Worm (Caenorhabditis elegans) whole organism, dauer: Measurements from ENCODE around the gene str-175.

Experiments
- unc-62 ChIP-seq: sonication (generic microtip); optimal IDR thresholded peaks from 2 replicates; lab custom pipeline; 2017; ENCODE audit warnings: missing biosample characterization, missing genetic modification reagents, missing genetic modification characterization

Gene str-175

DNA sequence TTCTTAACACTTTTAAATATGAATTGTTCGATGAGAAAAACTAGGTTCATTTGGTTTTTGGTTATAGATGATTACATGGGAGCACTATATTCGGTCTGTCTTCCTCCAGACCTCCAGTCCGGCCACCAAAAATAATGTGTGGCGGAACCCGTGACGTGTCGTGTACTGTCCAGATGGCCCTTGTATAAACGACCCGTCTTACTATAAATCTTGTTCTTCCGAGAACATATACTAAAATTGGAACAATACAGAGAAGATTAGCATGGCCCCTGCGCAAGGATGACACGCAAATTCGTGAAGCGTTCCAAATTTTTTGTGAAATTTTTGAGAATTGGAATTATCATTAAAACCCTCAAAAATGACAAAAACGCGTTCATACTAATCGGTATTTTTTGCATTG lies 3.8 kb downstream of the str-175 start:
- TF ChIP-seq unc-62 (GFP tag; lab: Kevin White, UChicago) = no peak

DNA sequence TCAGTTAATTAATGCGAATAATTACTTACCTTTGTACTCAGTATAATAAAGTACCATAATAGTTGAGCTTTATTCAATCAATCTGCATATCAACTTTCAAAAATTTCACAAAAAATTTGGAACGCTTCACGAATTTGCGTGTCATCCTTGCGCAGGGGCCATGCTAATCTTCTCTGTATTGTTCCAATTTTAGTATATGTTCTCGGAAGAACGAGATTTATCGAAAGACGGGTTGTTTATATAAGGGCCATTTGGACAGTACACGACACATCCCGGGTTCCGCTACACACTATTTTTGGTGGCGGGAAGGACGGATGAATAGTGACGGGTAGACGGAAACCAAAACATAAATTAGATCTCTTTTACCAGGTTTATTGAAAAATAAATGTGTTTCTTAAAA lies 5.9 kb downstream of the str-175 start:
- TF ChIP-seq unc-62 (GFP tag; lab: Kevin White, UChicago) = no peak

DNA sequence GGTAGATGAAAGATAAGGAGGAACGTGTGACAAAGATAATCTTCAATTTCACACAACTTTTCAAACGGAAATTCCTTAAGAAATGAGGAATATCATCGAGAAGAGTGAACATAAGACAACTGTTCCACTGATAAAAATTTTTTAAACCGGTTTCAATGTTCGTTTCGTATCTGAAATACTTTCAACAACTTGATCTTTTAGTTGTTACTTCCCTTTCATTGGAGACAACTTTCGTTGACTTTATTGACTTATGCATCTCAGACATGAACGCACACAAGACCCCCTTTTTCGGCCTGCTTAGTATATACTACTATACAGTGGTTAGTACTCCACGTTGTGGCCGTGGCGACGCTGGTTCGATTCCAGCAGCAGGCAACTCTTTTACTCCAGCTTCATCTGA lies 9.0 kb downstream of the str-175 start, which contains the start of the genes Y17G9A.4 and str-173:
Y17G9A.4 (minus strand) TSS at position 101 of the 400 bp plus-strand sequence.
str-173 (plus strand) TSS at position 325 of the 400 bp plus-strand sequence.
- no peak for TF ChIP-seq unc-62 (GFP tag; lab: Kevin White, UChicago)

DNA sequence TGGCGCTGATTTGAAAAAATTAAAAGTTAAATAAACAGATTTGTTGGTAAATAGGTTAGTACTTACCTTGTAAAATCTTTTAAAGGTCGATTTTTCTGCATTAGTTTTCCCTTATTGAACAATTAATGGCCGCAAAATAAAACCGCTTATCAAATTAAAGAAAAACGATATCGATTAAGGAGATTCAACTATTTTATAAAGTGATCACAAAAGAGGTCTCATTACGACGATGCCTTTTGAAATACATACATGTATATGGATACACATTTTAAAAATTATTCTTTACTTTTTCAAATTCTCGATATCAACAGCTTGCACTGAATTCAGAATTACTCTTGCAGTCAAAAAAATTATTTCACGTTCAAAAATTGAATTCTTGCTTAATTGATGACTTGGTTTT lies 11.9 kb downstream of the str-175 start, which contains the start of gene Y17G9A.3:
Y17G9A.3 (minus strand) TSS at position 101 of the 400 bp plus-strand sequence.
- TF ChIP-seq unc-62 (GFP tag; lab: Kevin White, UChicago) = no peak

DNA sequence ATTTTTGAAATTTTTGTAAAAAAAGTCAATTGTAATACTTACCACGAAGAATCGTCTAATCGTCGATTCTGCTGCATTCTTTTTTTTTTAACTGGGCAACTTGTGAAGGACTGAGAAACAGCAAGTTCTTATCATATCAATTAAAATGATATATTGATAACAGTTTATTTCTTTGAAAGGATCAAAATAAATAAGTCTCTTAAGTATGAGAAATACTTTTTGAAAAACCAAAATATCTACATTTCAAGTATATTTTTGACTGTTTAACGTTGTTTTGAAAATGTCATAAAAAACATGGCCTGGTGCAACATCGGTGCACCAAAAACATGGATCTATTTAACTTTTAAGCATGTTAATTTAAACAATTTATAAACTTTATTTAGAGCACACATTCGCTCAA lies 14.3 kb downstream of the str-175 start, which contains the start of gene Y17G9A.2:
Y17G9A.2 (minus strand) TSS at position 101 of the 400 bp plus-strand sequence.
- no peak for TF ChIP-seq unc-62 (GFP tag; lab: Kevin White, UChicago)

DNA sequence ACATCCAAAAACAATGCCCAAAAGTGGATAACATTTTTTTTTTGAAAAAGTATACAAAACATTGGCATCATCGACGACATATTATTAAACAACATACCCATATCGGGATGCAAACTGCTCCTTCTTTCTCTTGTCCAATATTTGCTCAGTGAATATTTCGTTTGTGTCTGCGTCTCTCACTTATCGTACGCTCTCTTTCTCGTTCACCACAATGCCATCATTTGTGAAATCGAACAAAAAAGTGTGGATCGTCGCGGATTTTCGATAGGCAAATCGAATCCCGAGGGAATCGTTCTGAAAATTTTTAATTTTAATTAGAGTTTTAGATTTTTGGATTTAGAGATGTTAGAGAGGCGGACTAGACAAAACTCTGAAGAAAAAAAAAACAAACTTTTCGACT lies 23.7 kb downstream of the str-175 start, which contains the start of gene tat-2:
tat-2 (minus strand) TSS at position 101 of the 400 bp plus-strand sequence.
- TF ChIP-seq unc-62 (GFP tag; lab: Kevin White, UChicago) = no peak

DNA sequence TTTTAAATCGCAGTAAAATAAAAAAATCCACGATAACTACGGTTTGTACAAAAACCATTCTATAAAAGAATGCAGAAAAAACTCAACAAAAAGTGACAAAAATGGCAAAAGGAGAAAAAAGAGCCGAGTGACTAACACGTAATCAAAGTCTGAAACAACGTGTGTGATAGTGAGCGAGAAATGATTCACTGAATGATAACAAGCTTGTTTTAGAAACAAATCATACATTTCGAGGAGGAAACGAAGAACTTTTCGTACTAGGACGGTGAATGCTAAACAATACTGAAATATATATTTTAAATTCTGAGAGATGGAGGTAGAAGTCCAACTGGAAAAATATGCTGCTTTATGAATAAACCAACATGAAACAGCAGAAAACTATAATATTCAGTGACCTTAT lies 28.4 kb downstream of the str-175 start:
- no peak for TF ChIP-seq unc-62 (GFP tag; lab: Kevin White, UChicago)

DNA sequence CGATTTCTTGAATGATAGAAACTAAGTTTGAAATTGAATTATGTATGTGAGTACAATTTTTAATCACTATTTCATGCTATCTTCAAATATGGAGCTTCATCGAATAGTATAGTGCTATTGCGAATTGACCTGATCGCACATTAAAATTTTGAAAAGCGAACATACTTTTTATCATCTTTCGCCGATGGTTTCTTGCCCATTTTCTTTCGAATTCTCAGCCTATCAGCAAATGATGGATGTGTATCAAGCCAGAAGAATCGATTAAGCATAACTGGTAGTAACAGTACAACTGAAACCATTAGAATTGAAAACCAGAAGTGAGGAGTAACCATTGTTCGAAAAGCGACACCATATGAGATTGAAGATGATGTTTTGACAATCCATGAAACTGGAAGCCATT lies 40.8 kb downstream of the str-175 start:
- no peak for TF ChIP-seq unc-62 (GFP tag; lab: Kevin White, UChicago)

DNA sequence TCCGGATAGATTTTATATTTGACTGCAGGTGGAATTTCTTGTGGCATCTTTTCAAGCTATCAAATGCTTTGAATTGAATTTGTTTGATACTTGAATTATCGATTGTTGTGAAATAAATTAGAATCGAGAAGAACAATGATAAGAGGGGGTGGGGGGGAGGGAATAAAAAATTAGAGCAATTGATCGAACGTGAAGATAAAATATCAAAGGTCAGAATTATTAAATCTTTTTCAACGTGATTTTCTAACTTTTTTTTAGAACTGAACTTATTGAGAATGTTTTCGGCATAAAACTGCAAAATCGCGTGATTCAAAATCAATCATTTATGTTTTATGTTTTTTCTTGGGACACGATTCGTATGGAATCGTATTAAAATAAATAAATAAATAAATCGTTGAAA lies 43.2 kb downstream of the str-175 start, which contains the start of gene mpz-4:
mpz-4 (minus strand) TSS at position 101 of the 400 bp plus-strand sequence.
- TF ChIP-seq unc-62 (GFP tag; lab: Kevin White, UChicago) = no peak

DNA sequence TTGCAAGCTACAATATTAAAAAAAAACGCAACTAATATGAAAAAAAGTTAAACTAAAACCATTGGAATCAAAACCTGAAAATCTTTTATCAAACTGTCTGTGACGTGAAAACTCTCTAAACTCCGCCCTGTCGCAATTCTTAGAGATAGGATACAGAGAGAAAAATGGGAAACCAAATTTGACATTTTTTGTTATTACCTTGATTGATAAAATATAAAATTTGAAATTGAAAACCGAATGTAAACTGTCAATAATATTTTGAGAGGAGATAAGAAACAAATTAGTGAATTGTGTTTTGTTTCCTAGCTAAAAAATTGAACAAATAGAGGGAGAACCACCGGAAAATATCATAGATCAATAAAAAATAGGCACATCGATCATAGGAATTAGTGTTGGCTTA lies 48.6 kb downstream of the str-175 start:
- no peak for TF ChIP-seq unc-62 (GFP tag; lab: Kevin White, UChicago)

DNA sequence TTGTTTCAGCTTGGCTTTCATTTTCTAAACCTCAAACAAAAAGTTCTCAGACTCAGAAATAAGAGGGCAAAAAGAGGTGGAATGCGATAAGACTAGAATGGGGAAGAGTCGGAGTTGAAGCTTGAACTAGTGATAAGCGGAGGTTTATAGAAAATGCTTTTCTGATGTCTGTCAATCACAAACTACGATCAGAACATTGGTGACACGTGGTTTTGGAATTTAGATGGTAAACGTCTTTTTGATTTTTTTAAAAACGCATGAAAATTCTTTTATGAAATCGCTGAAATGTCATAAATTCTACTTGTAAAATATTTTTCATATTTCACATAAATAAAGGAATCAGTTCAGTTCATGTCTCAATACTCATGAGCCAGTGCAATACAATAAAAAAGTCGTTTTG lies 49.4 kb downstream of the str-175 start, which contains the start of gene H06H21.8:
H06H21.8 (minus strand) TSS at position 78 of the 400 bp plus-strand sequence.
- no peak for TF ChIP-seq unc-62 (GFP tag; lab: Kevin White, UChicago)
